Worm (Caenorhabditis elegans): ENCODE results near the gene C47G2.3.

C47G2.3 gene

ce11 chrII:11333846-11334638, 44.1 kb upstream of the C47G2.3 start (continued):
- TF ChIP-seq sptf-2 (GFP tag; optimal IDR thresholded peaks at IDR 0.05), result no peak
- TF ChIP-seq lin-35 (GFP tag; optimal IDR thresholded peaks at IDR 0.05), result no peak
- TF ChIP-seq nhr-179 (tag; optimal IDR thresholded peaks at IDR 0.05), result no peak
- TF ChIP-seq pbrm-1 (GFP tag; IDR thresholded peaks at IDR 0.05), result 0 out of 2 replicates have a peak, but pooled peaks have one; percentile 28
- peak; percentile 9 for TF ChIP-seq snpc-3.4 (tag; optimal IDR thresholded peaks at IDR 0.05)
- no peak for TF ChIP-seq sea-2 (GFP tag; IDR thresholded peaks at IDR 0.05)
- no peak for TF ChIP-seq lsy-27 (tag; optimal IDR thresholded peaks at IDR 0.05; ENCODE audit: borderline replicate concordance, insufficient read depth)
- no peak for TF ChIP-seq ceh-27 (GFP tag; optimal IDR thresholded peaks at IDR 0.05)
- peak; percentile 22 for TF ChIP-seq hmg-1.2 (GFP tag; IDR thresholded peaks at IDR 0.05)
- no peak for TF ChIP-seq ets-4 (GFP tag; optimal IDR thresholded peaks at IDR 0.05)
- TF ChIP-seq F49E8.2 (tag; optimal IDR thresholded peaks at IDR 0.05; ENCODE audit: insufficient read depth), result no peak
- no peak for TF ChIP-seq B0035.1 (tag; optimal IDR thresholded peaks at IDR 0.05)
- TF ChIP-seq akir-1 (GFP tag; optimal IDR thresholded peaks at IDR 0.05), result no peak
- TF ChIP-seq Y53G8AR.9 (GFP tag; conservative IDR thresholded peaks at IDR 0.05), result no peak
- TF ChIP-seq dpff-1 (tag; optimal IDR thresholded peaks at IDR 0.05), result no peak
- no peak for TF ChIP-seq lir-1 (GFP tag; conservative IDR thresholded peaks at IDR 0.05)

ce11 chrII:11333375-11333774, 43.4 kb upstream of the C47G2.3 start:
- TF ChIP-seq K11D2.4 (GFP tag; IDR thresholded peaks at IDR 0.05) (no peak), unc-62 (GFP tag; optimal IDR thresholded peaks at IDR 0.05) (no peak), B0035.1 (tag; optimal IDR thresholded peaks at IDR 0.05) (no peak), somi-1 (GFP tag; optimal IDR thresholded peaks at IDR 0.05) (no peak), T26A5.8 (tag; optimal IDR thresholded peaks at IDR 0.05) (no peak), F33H1.4 (GFP tag; IDR thresholded peaks at IDR 0.05) (no peak), F37B4.10 (GFP tag; IDR thresholded peaks at IDR 0.05) (no peak), lsl-1 (GFP tag; optimal IDR thresholded peaks at IDR 0.05) (no peak), lin-54 (GFP tag; optimal IDR thresholded peaks at IDR 0.05) (no peak), snpc-1.3 (tag; optimal IDR thresholded peaks at IDR 0.05; ENCODE audit: insufficient read depth) (no peak), Y53F4B.3 (GFP tag; IDR thresholded peaks at IDR 0.05) (no peak), let-607 (tag; optimal IDR thresholded peaks at IDR 0.05) (no peak), F39B2.1 (GFP tag; IDR thresholded peaks at IDR 0.05) (no peak)

ce11 chrII:11329021-11329479, 39.1 kb upstream of the C47G2.3 start, which contains the start of gene tag-180:
Gene tag-180, minus strand, starts transcription at chrII:11329429.
- TF ChIP-seq zfh-2 (GFP tag; conservative IDR thresholded peaks at IDR 0.05) (peak; percentile 37; the same call in 1 of the 2 replicates), K12H6.12 (tag; optimal IDR thresholded peaks at IDR 0.05) (no peak)

ce11 chrII:11319591-11319990, 29.6 kb upstream of the C47G2.3 start, which contains the start of gene nlp-51:
Gene nlp-51, minus strand, starts transcription at chrII:11319691.
- TF ChIP-seq xnd-1 (tag; optimal IDR thresholded peaks at IDR 0.05) (no peak), lin-35 (GFP tag; optimal IDR thresholded peaks at IDR 0.05) (no peak), B0336.3 (GFP tag; IDR thresholded peaks at IDR 0.05) (no peak), cebp-1 (GFP tag; IDR thresholded peaks at IDR 0.05) (no peak), cebp-1 (tag; optimal IDR thresholded peaks at IDR 0.05) (no peak), sptf-2 (GFP tag; optimal IDR thresholded peaks at IDR 0.05) (no peak), mxl-1 (tag; optimal IDR thresholded peaks at IDR 0.05) (no peak), hmg-1.2 (GFP tag; IDR thresholded peaks at IDR 0.05) (no peak), T26A5.8 (tag; optimal IDR thresholded peaks at IDR 0.05) (no peak), mel-28 (tag; optimal IDR thresholded peaks at IDR 0.05; ENCODE audit: borderline replicate concordance) (no peak), F37B4.10 (GFP tag; IDR thresholded peaks at IDR 0.05) (no peak), rcor-1 (GFP tag; IDR thresholded peaks at IDR 0.05) (no peak), F57C9.4 (tag; optimal IDR thresholded peaks at IDR 0.05) (no peak), hlh-12 (tag; optimal IDR thresholded peaks at IDR 0.05) (no peak), snpc-4 (GFP tag; optimal IDR thresholded peaks at IDR 0.05) (no peak), snpc-4 (tag; optimal IDR thresholded peaks at IDR 0.05) (no peak), atf-7 (tag; optimal IDR thresholded peaks at IDR 0.05) (no peak)

All from whole organism, young adult.